Worm (Caenorhabditis elegans) whole organism, mixed stage, embryonic: Measurements from ENCODE around the gene F31E9.3.

Source experiments
- M03D4.4 ChIP-seq: sonication (generic microtip); optimal IDR thresholded peaks from 2 replicates; lab custom pipeline; 2017; ENCODE audit warnings: mild to moderate bottlenecking, missing genetic modification characterization, missing compliant biosample characterization
- bed-3 ChIP-seq: fragments of 200-800 bp; sonication (Bioruptor generic); optimal IDR thresholded peaks from 3 replicates; lab custom pipeline; 2018; ENCODE audit warnings: mild to moderate bottlenecking, missing genetic modification characterization, moderate library complexity, missing compliant biosample characterization
- blmp-1 ChIP-seq: fragments of 150-350 bp; optimal IDR thresholded peaks from 2 replicates; lab custom pipeline; 2014; ENCODE audit warnings: missing biosample characterization, missing genetic modification characterization
- ceh-39 ChIP-seq: fragments of 150-350 bp; optimal IDR thresholded peaks from 2 replicates; lab custom pipeline; 2014; ENCODE audit warnings: missing biosample characterization, missing genetic modification characterization
- ceh-43 ChIP-seq: fragments of 200-800 bp; sonication (Bioruptor generic); optimal IDR thresholded peaks from 2 replicates; lab custom pipeline; 2018; ENCODE audit warnings: mild to moderate bottlenecking, missing genetic modification characterization, moderate library complexity, missing compliant biosample characterization
- ceh-83 ChIP-seq: fragments of 200-800 bp; sonication (Bioruptor generic); optimal IDR thresholded peaks from 2 replicates; lab custom pipeline; 2018; ENCODE audit warnings: mild to moderate bottlenecking, missing genetic modification characterization, missing compliant biosample characterization
- ces-1 ChIP-seq: fragments of 150-350 bp; optimal IDR thresholded peaks from 2 replicates; lab custom pipeline; 2014; ENCODE audit warnings: missing biosample characterization, missing genetic modification reagents, missing genetic modification characterization
- cnd-1 ChIP-seq: fragments of 200-800 bp; sonication (Bioruptor generic); optimal IDR thresholded peaks from 2 replicates; lab custom pipeline; 2018; ENCODE audit warnings: mild to moderate bottlenecking, missing genetic modification characterization, missing compliant biosample characterization
- drap-1 ChIP-seq: fragments of 200-800 bp; sonication (Bioruptor generic); optimal IDR thresholded peaks from 3 replicates; lab custom pipeline; 2018; ENCODE audit warnings: mild to moderate bottlenecking, missing genetic modification characterization, missing compliant biosample characterization
- elt-1 ChIP-seq: sonication (generic microtip); optimal IDR thresholded peaks from 2 replicates; lab custom pipeline; 2017; ENCODE audit warnings: missing genetic modification characterization, mild to moderate bottlenecking, missing compliant biosample characterization, antibody characterized with exemption, moderate library complexity, borderline replicate concordance; ENCODE audit not compliant: insufficient read depth
- elt-3 ChIP-seq: fragments of 150-350 bp; optimal IDR thresholded peaks from 2 replicates; lab custom pipeline; 2014; ENCODE audit warnings: missing biosample characterization, missing genetic modification characterization
- flh-1 ChIP-seq: fragments of 200-800 bp; sonication (Bioruptor generic); optimal IDR thresholded peaks from 2 replicates; lab custom pipeline; 2018; ENCODE audit warnings: mild to moderate bottlenecking, missing genetic modification characterization, moderate library complexity, missing compliant biosample characterization
- ham-2 ChIP-seq: fragments of 200-800 bp; sonication (Bioruptor generic); optimal IDR thresholded peaks from 2 replicates; lab custom pipeline; 2018; ENCODE audit warnings: mild to moderate bottlenecking, missing genetic modification characterization, missing compliant biosample characterization
- hlh-1 ChIP-seq: fragments of 150-350 bp; optimal IDR thresholded peaks from 2 replicates; lab custom pipeline; 2014; ENCODE audit warnings: missing biosample characterization, missing genetic modification reagents, missing genetic modification characterization
- lin-13 ChIP-seq: fragments of 150-350 bp; optimal IDR thresholded peaks from 2 replicates; lab custom pipeline; 2014; ENCODE audit warnings: missing biosample characterization, missing genetic modification characterization
- lin-32 ChIP-seq: fragments of 200-800 bp; sonication (Bioruptor generic); optimal IDR thresholded peaks from 2 replicates; lab custom pipeline; 2018; ENCODE audit warnings: mild to moderate bottlenecking, missing genetic modification characterization, missing compliant biosample characterization
- lsy-2 ChIP-seq: fragments of 150-350 bp; optimal IDR thresholded peaks from 2 replicates; lab custom pipeline; 2014; ENCODE audit warnings: missing biosample characterization, missing genetic modification characterization
- mab-5 ChIP-seq: fragments of 150-350 bp; optimal IDR thresholded peaks from 2 replicates; lab custom pipeline; 2014; ENCODE audit warnings: missing biosample characterization, missing genetic modification characterization
- mep-1 ChIP-seq: fragments of 150-350 bp; optimal IDR thresholded peaks from 2 replicates; lab custom pipeline; 2017; ENCODE audit warnings: missing biosample characterization, missing genetic modification reagents, missing genetic modification characterization, inconsistent platforms
- nhr-12 ChIP-seq: fragments of 150-350 bp; optimal IDR thresholded peaks from 2 replicates; lab custom pipeline; 2014; ENCODE audit warnings: missing biosample characterization, missing genetic modification characterization
- nhr-2 ChIP-seq: fragments of 150-350 bp; optimal IDR thresholded peaks from 2 replicates; lab custom pipeline; 2014; ENCODE audit warnings: missing biosample characterization, missing genetic modification characterization
- nhr-237 ChIP-seq: fragments of 150-350 bp; optimal IDR thresholded peaks from 2 replicates; lab custom pipeline; 2014; ENCODE audit warnings: missing biosample characterization, missing genetic modification characterization
- nhr-28 ChIP-seq: fragments of 150-350 bp; optimal IDR thresholded peaks from 2 replicates; lab custom pipeline; 2014; ENCODE audit warnings: missing biosample characterization, missing genetic modification characterization
- nhr-76 ChIP-seq: sonication (generic microtip); optimal IDR thresholded peaks from 2 replicates; lab custom pipeline; 2017; ENCODE audit warnings: missing biosample characterization, missing genetic modification characterization
- pha-4 ChIP-seq: fragments of 150-350 bp; optimal IDR thresholded peaks from 2 replicates; lab custom pipeline; 2018; ENCODE audit warnings: missing biosample characterization, missing genetic modification reagents, missing genetic modification characterization
- sem-2 ChIP-seq: fragments of 200-800 bp; sonication (Bioruptor generic); optimal IDR thresholded peaks from 2 replicates; lab custom pipeline; 2018; ENCODE audit warnings: mild to moderate bottlenecking, missing genetic modification characterization, missing compliant biosample characterization
- snpc-4 ChIP-seq: fragments of 150-350 bp; optimal IDR thresholded peaks from 2 replicates; lab custom pipeline; 2014; ENCODE audit warnings: missing biosample characterization, missing genetic modification characterization
- sptf-1 ChIP-seq: sonication (generic microtip); optimal IDR thresholded peaks from 2 replicates; lab custom pipeline; 2017; ENCODE audit warnings: mild to moderate bottlenecking, missing genetic modification characterization, moderate library complexity, missing compliant biosample characterization
- tbx-8 ChIP-seq: fragments of 200-800 bp; sonication (Bioruptor generic); optimal IDR thresholded peaks from 2 replicates; lab custom pipeline; 2018; ENCODE audit warnings: mild to moderate bottlenecking, missing genetic modification characterization, moderate library complexity, missing compliant biosample characterization
- unc-120 ChIP-seq: sonication (generic microtip); optimal IDR thresholded peaks from 2 replicates; lab custom pipeline; 2017; ENCODE audit warnings: missing genetic modification characterization, missing compliant biosample characterization; ENCODE audit not compliant: poor library complexity, severe bottlenecking
- unc-39 ChIP-seq: fragments of 150-350 bp; optimal IDR thresholded peaks from 2 replicates; lab custom pipeline; 2014; ENCODE audit warnings: missing biosample characterization, missing genetic modification characterization
- unc-62 ChIP-seq: fragments of 150-350 bp; optimal IDR thresholded peaks from 2 replicates; lab custom pipeline; 2014; ENCODE audit warnings: missing biosample characterization, missing genetic modification reagents, missing genetic modification characterization
- zip-8 ChIP-seq: fragments of 150-350 bp; optimal IDR thresholded peaks from 2 replicates; lab custom pipeline; 2014; ENCODE audit warnings: missing biosample characterization, missing genetic modification characterization
- ztf-11 ChIP-seq: fragments of 150-350 bp; optimal IDR thresholded peaks from 2 replicates; lab custom pipeline; 2014; ENCODE audit warnings: missing biosample characterization, missing genetic modification characterization

F31E9.3 gene

ce11 chrV:17317297-17317696, 5.1 kb upstream of the F31E9.3 start:
- TF ChIP-seq nhr-237 (tag; lab: Kevin White, UChicago) = no peak
- no peak for TF ChIP-seq ceh-43 (GFP tag; lab: Kevin White, UChicago)
- TF ChIP-seq snpc-4 (tag; lab: Kevin White, UChicago) = no peak
- TF ChIP-seq M03D4.4 (tag; lab: Kevin White, UChicago) = no peak
- no peak for TF ChIP-seq blmp-1 (tag; lab: Kevin White, UChicago)
- no peak for TF ChIP-seq lin-32 (GFP tag; lab: Kevin White, UChicago)
- TF ChIP-seq ztf-11 (tag; lab: Kevin White, UChicago) = no peak
- TF ChIP-seq bed-3 (GFP tag; lab: Kevin White, UChicago) = no peak
- no peak for TF ChIP-seq drap-1 (GFP tag; lab: Kevin White, UChicago)
- no peak for TF ChIP-seq flh-1
- TF ChIP-seq sem-2 (GFP tag; lab: Kevin White, UChicago) = no peak
- no peak for TF ChIP-seq elt-3 (tag; lab: Kevin White, UChicago)
- TF ChIP-seq cnd-1 (tag; lab: Kevin White, UChicago) = no peak
- no peak for TF ChIP-seq nhr-28
- no peak for TF ChIP-seq ceh-39 (tag; lab: Kevin White, UChicago)
- TF ChIP-seq sptf-1 (tag; lab: Kevin White, UChicago) = no peak
- no peak for TF ChIP-seq ceh-83
- no peak for TF ChIP-seq nhr-12 (tag; lab: Kevin White, UChicago)

- TF ChIP-seq elt-1 (tag; lab: Kevin White, UChicago) (no peak), hlh-1 (no peak), nhr-12 (tag; lab: Kevin White, UChicago) (no peak), unc-62 (GFP tag; lab: Kevin White, UChicago) (no peak), nhr-28 (no peak), M03D4.4 (tag; lab: Kevin White, UChicago) (no peak), unc-39 (no peak), drap-1 (GFP tag; lab: Kevin White, UChicago) (no peak), zip-8 (no peak), sem-2 (GFP tag; lab: Kevin White, UChicago) (no peak), bed-3 (GFP tag; lab: Kevin White, UChicago) (no peak), flh-1 (no peak), ztf-11 (tag; lab: Kevin White, UChicago) (no peak), snpc-4 (tag; lab: Kevin White, UChicago) (no peak), ces-1 (GFP tag; lab: Kevin White, UChicago) (no peak), elt-3 (tag; lab: Kevin White, UChicago) (no peak), ceh-39 (tag; lab: Kevin White, UChicago) (no peak), nhr-237 (tag; lab: Kevin White, UChicago) (no peak), blmp-1 (tag; lab: Kevin White, UChicago) (no peak), ham-2 (GFP tag; lab: Kevin White, UChicago) (no peak)
Observed at ce11 chrV:17317786-17318185, 4.6 kb upstream of the F31E9.3 start, which contains the start of gene srz-58. Gene srz-58 (plus strand): TSS chrV:17318147.

ce11 chrV:17323876-17324275, 1.5 kb downstream of the F31E9.3 start:
- TF ChIP-seq nhr-28 = no peak
- no peak for TF ChIP-seq mep-1 (tag; lab: Kevin White, UChicago)
- TF ChIP-seq drap-1 (GFP tag; lab: Kevin White, UChicago) = peak; percentile 12
- TF ChIP-seq snpc-4 (tag; lab: Kevin White, UChicago) = no peak
- no peak for TF ChIP-seq ham-2 (GFP tag; lab: Kevin White, UChicago)
- TF ChIP-seq, all 35 proteins: peak for 1

DNA sequence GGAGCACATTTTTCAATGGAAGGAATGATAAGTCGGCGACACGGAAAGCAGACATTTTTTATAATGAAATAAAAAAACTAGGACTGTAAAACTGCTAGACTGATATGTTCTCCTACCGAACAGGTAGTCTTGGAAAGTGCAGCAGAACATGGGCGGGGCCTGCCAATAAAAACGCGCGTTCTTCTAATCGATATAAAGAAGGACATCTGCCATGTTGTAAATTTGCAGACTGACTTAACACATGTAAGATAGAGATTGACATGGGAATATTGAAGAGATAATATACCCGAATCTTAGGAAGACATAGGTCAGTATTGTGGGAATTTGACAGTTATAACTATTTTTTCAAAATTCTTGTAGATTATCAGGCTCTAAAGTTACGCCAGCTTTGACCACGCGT, 5.5 kb downstream of the F31E9.3 start, which contains the start of gene sdz-16:
Gene sdz-16, minus strand, starts transcription at position 101 of the 400 bp plus-strand sequence.
- TF ChIP-seq nhr-237 (tag; lab: Kevin White, UChicago) (no peak), ces-1 (GFP tag; lab: Kevin White, UChicago) (no peak), lin-13 (tag; lab: Kevin White, UChicago) (no peak), unc-39 (no peak), cnd-1 (tag; lab: Kevin White, UChicago) (no peak), M03D4.4 (tag; lab: Kevin White, UChicago) (no peak), bed-3 (GFP tag; lab: Kevin White, UChicago) (no peak), nhr-76 (tag; lab: Kevin White, UChicago) (no peak), unc-62 (GFP tag; lab: Kevin White, UChicago) (no peak), sem-2 (GFP tag; lab: Kevin White, UChicago) (no peak), nhr-2 (no peak), ceh-39 (tag; lab: Kevin White, UChicago) (no peak), lsy-2 (tag; lab: Kevin White, UChicago) (no peak)

DNA sequence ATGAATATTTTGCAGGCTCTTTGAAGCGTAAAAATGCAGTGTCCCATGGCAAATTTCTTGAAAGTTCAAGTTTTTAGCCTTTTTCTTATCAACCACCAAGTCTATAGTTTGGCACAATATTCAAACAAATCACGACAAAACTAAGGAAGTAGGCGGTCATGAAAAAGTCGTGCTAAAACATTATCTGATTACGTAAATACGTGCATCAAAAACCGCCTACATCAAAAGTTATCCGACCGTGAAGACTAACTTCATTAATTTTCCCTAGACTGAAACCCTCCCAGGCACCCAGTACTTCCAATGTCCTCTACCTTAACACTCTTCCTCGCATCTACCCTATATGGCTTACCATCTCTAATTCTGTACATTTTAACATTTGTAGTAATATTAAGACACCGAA, 6.1 kb downstream of the F31E9.3 start, which contains the start of gene srg-44:
Gene srg-44, plus strand, starts transcription at position 301 of the 400 bp plus-strand sequence.
- no peak for TF ChIP-seq unc-120
- no peak for TF ChIP-seq mab-5 (tag; lab: Kevin White, UChicago)
- TF ChIP-seq sptf-1 (tag; lab: Kevin White, UChicago) = no peak
- no peak for TF ChIP-seq cnd-1 (tag; lab: Kevin White, UChicago)
- no peak for TF ChIP-seq unc-62 (GFP tag; lab: Kevin White, UChicago)
- TF ChIP-seq tbx-8 (GFP tag; lab: Kevin White, UChicago) = no peak
- no peak for TF ChIP-seq ztf-11 (tag; lab: Kevin White, UChicago)
- TF ChIP-seq nhr-76 (tag; lab: Kevin White, UChicago) = no peak
- TF ChIP-seq bed-3 (GFP tag; lab: Kevin White, UChicago) = no peak
- TF ChIP-seq ceh-83 = no peak
- TF ChIP-seq nhr-12 (tag; lab: Kevin White, UChicago) = no peak
- TF ChIP-seq pha-4 (tag; lab: Kevin White, UChicago) = no peak
- no peak for TF ChIP-seq sem-2 (GFP tag; lab: Kevin White, UChicago)
- TF ChIP-seq mep-1 (tag; lab: Kevin White, UChicago) = no peak
